Worm (Caenorhabditis elegans) whole organism, L3 larva: ENCODE data around the gene Y66D12A.7.

Source experiments
- R02D3.7 ChIP-seq: fragments of 150-350 bp; optimal IDR thresholded peaks from 2 replicates; lab custom pipeline; 2014; ENCODE audit warnings: missing biosample characterization, missing genetic modification characterization
- ZK546.5 ChIP-seq: sonication (generic microtip); optimal IDR thresholded peaks from 2 replicates; lab custom pipeline; 2017; ENCODE audit warnings: missing biosample characterization, missing genetic modification characterization
- aly-2 ChIP-seq: fragments of 150-350 bp; optimal IDR thresholded peaks from 2 replicates; lab custom pipeline; 2014; ENCODE audit warnings: missing biosample characterization, missing genetic modification characterization
- ama-1 ChIP-seq: fragments of 150-350 bp; optimal IDR thresholded peaks from 2 replicates; lab custom pipeline; 2018
- ceh-16 ChIP-seq: sonication (generic microtip); optimal IDR thresholded peaks from 2 replicates; lab custom pipeline; 2017; ENCODE audit warnings: missing biosample characterization, missing genetic modification characterization
- ceh-28 ChIP-seq: fragments of 150-350 bp; optimal IDR thresholded peaks from 2 replicates; lab custom pipeline; 2014; ENCODE audit warnings: missing biosample characterization, missing genetic modification reagents, missing genetic modification characterization
- ceh-82 ChIP-seq: fragments of 150-350 bp; optimal IDR thresholded peaks from 2 replicates; lab custom pipeline; 2014; ENCODE audit warnings: missing biosample characterization, missing genetic modification characterization
- ceh-9 ChIP-seq: sonication (generic microtip); optimal IDR thresholded peaks from 2 replicates; lab custom pipeline; 2018; ENCODE audit warnings: missing biosample characterization, missing genetic modification characterization
- daf-12 ChIP-seq: fragments of 150-350 bp; optimal IDR thresholded peaks from 2 replicates; lab custom pipeline; 2014; ENCODE audit warnings: missing biosample characterization, missing genetic modification reagents, missing genetic modification characterization
- egl-27 ChIP-seq: sonication (generic microtip); optimal IDR thresholded peaks from 4 replicates; lab custom pipeline; 2017; ENCODE audit warnings: missing biosample characterization, missing genetic modification reagents, missing genetic modification characterization
- egl-5 ChIP-seq: fragments of 150-350 bp; optimal IDR thresholded peaks from 2 replicates; lab custom pipeline; 2017; ENCODE audit warnings: missing biosample characterization, missing genetic modification reagents, missing genetic modification characterization, inconsistent platforms
- elt-1 ChIP-seq: fragments of 150-350 bp; optimal IDR thresholded peaks from 2 replicates; lab custom pipeline; 2014; ENCODE audit warnings: missing biosample characterization, missing genetic modification characterization
- elt-2 ChIP-seq: sonication (generic microtip); optimal IDR thresholded peaks from 2 replicates; lab custom pipeline; 2016; ENCODE audit warnings: missing genetic modification reagents, mild to moderate bottlenecking, missing genetic modification characterization, missing compliant biosample characterization
- eor-1 ChIP-seq, 2 experiments: fragments of 150-350 bp; optimal IDR thresholded peaks; 2 replicates each; lab custom pipeline; 2014 to 2018; ENCODE audit warnings: missing biosample characterization in 2 of 2, missing genetic modification characterization in 2 of 2
- fkh-2 ChIP-seq: fragments of 150-350 bp; optimal IDR thresholded peaks from 2 replicates; lab custom pipeline; 2014; ENCODE audit warnings: missing biosample characterization, missing genetic modification reagents, missing genetic modification characterization
- hmg-11 ChIP-seq: sonication (generic microtip); optimal IDR thresholded peaks from 2 replicates; lab custom pipeline; 2016; ENCODE audit warnings: missing genetic modification characterization, missing compliant biosample characterization
- lin-15B ChIP-seq: fragments of 150-350 bp; optimal IDR thresholded peaks from 2 replicates; lab custom pipeline; 2014; ENCODE audit warnings: missing biosample characterization, missing genetic modification characterization
- lin-39 ChIP-seq: fragments of 150-350 bp; optimal IDR thresholded peaks from 2 replicates; lab custom pipeline; 2018; ENCODE audit warnings: missing biosample characterization, missing genetic modification reagents, missing genetic modification characterization
- lsy-12 ChIP-seq: sonication (generic microtip); optimal IDR thresholded peaks from 2 replicates; lab custom pipeline; 2016; ENCODE audit warnings: mild to moderate bottlenecking, missing genetic modification characterization, missing compliant biosample characterization
- nfya-1 ChIP-seq: sonication (generic microtip); optimal IDR thresholded peaks from 2 replicates; lab custom pipeline; 2017; ENCODE audit warnings: missing genetic modification characterization, mild to moderate bottlenecking, missing compliant biosample characterization, antibody characterized with exemption, moderate library complexity; ENCODE audit not compliant: insufficient read depth
- nhr-11 ChIP-seq: fragments of 150-350 bp; optimal IDR thresholded peaks from 2 replicates; lab custom pipeline; 2014; ENCODE audit warnings: missing biosample characterization, missing genetic modification characterization
- nhr-12 ChIP-seq: fragments of 150-350 bp; optimal IDR thresholded peaks from 2 replicates; lab custom pipeline; 2014; ENCODE audit warnings: missing biosample characterization, missing genetic modification characterization
- nhr-23 ChIP-seq: fragments of 150-350 bp; optimal IDR thresholded peaks from 2 replicates; lab custom pipeline; 2014; ENCODE audit warnings: missing biosample characterization, missing genetic modification reagents, missing genetic modification characterization
- nhr-25 ChIP-seq: sonication (generic microtip); optimal IDR thresholded peaks from 2 replicates; lab custom pipeline; 2017; ENCODE audit warnings: missing biosample characterization, missing genetic modification characterization
- nhr-28 ChIP-seq: fragments of 150-350 bp; optimal IDR thresholded peaks from 2 replicates; lab custom pipeline; 2014; ENCODE audit warnings: missing biosample characterization, missing genetic modification characterization
- nhr-43 ChIP-seq: sonication (generic microtip); optimal IDR thresholded peaks from 2 replicates; lab custom pipeline; 2016; ENCODE audit warnings: mild to moderate bottlenecking, missing genetic modification characterization, missing compliant biosample characterization; ENCODE audit not compliant: poor library complexity, severe bottlenecking
- nhr-67 ChIP-seq: fragments of 150-350 bp; optimal IDR thresholded peaks from 2 replicates; lab custom pipeline; 2014; ENCODE audit warnings: missing biosample characterization, missing genetic modification characterization
- nhr-76 ChIP-seq: fragments of 150-350 bp; sonication (generic microtip); optimal IDR thresholded peaks from 5 replicates; lab custom pipeline; 2014; ENCODE audit warnings: missing biosample characterization, missing genetic modification characterization
- nhr-77 ChIP-seq: fragments of 150-350 bp; optimal IDR thresholded peaks from 2 replicates; lab custom pipeline; 2014; ENCODE audit warnings: missing biosample characterization, missing genetic modification characterization
- pha-4 ChIP-seq: fragments of 150-350 bp; optimal IDR thresholded peaks from 2 replicates; lab custom pipeline; 2014; ENCODE audit warnings: missing biosample characterization, missing genetic modification reagents, missing genetic modification characterization
- sea-2 ChIP-seq: fragments of 150-350 bp; sonication (generic microtip); optimal IDR thresholded peaks from 4 replicates; lab custom pipeline; 2014; ENCODE audit warnings: missing biosample characterization, missing genetic modification reagents, missing genetic modification characterization
- skn-1 ChIP-seq: fragments of 150-350 bp; optimal IDR thresholded peaks from 2 replicates; lab custom pipeline; 2014; ENCODE audit warnings: missing biosample characterization, missing genetic modification characterization
- snpc-4 ChIP-seq: fragments of 150-350 bp; optimal IDR thresholded peaks from 2 replicates; lab custom pipeline; 2014; ENCODE audit warnings: missing biosample characterization, missing genetic modification characterization
- tbx-2 ChIP-seq: sonication (generic microtip); optimal IDR thresholded peaks from 2 replicates; lab custom pipeline; 2016; ENCODE audit warnings: mild to moderate bottlenecking, missing genetic modification characterization, missing compliant biosample characterization
- ztf-11 ChIP-seq: fragments of 150-350 bp; optimal IDR thresholded peaks from 2 replicates; lab custom pipeline; 2014; ENCODE audit warnings: missing biosample characterization, missing genetic modification characterization
- ztf-4 ChIP-seq: fragments of 150-350 bp; optimal IDR thresholded peaks from 2 replicates; lab custom pipeline; 2014; ENCODE audit warnings: missing biosample characterization, missing genetic modification characterization

Gene Y66D12A.7

ce11 chrIII:11579380-11579779, 898 bp downstream of the Y66D12A.7 start:
- TF ChIP-seq daf-12 (tag; lab: Kevin White, UChicago) (no peak), egl-27 (tag; lab: Kevin White, UChicago) (no peak), nhr-76 (tag; lab: Kevin White, UChicago) (no peak), fkh-2 (tag; lab: Kevin White, UChicago) (no peak)

- TF ChIP-seq snpc-4 (tag; lab: Kevin White, UChicago) = no peak
- no peak for TF ChIP-seq ceh-16 (tag; lab: Kevin White, UChicago)
- TF ChIP-seq ama-1 = no peak
- TF ChIP-seq nhr-43 (tag; lab: Kevin White, UChicago) = no peak
- no peak for TF ChIP-seq lin-15B
- TF ChIP-seq elt-1 (tag; lab: Kevin White, UChicago) = no peak
- no peak for TF ChIP-seq hmg-11 (tag; lab: Kevin White, UChicago)
These were observed 6.4 kb downstream of the Y66D12A.7 start, which contains the start of gene Y66D12A.8 for ce11 chrIII:11573921-11574320. Gene Y66D12A.8 (plus strand): TSS chrIII:11574221.

- TF ChIP-seq ceh-82 (no peak), hmg-11 (tag; lab: Kevin White, UChicago) (no peak), elt-2 (tag; lab: Kevin White, UChicago) (no peak), pha-4 (tag; lab: Kevin White, UChicago) (no peak), nhr-25 (tag; lab: Kevin White, UChicago) (no peak), nhr-43 (tag; lab: Kevin White, UChicago) (no peak), egl-27 (tag; lab: Kevin White, UChicago) (no peak), ceh-28 (no peak)
- TF ChIP-seq, all 47 proteins: peak for 0
These were observed 12.4 kb downstream of the Y66D12A.7 start, which contains the start of gene psme-3 for ce11 chrIII:11567837-11568236. Gene psme-3 (plus strand): TSS chrIII:11568137.

- TF ChIP-seq nhr-76 (tag; lab: Kevin White, UChicago) = no peak
- no peak for TF ChIP-seq R02D3.7 (tag; lab: Kevin White, UChicago)
- TF ChIP-seq nhr-77 (tag; lab: Kevin White, UChicago) = no peak
- no peak for TF ChIP-seq nhr-67 (tag; lab: Kevin White, UChicago)
- no peak for TF ChIP-seq aly-2 (tag; lab: Kevin White, UChicago)
- no peak for TF ChIP-seq nhr-25 (tag; lab: Kevin White, UChicago)
- TF ChIP-seq ztf-4 (tag; lab: Kevin White, UChicago) = no peak
- peak; percentile 40 for TF ChIP-seq nhr-23 (tag; lab: Kevin White, UChicago)
- TF ChIP-seq hmg-11 (tag; lab: Kevin White, UChicago) = no peak
- peak; percentile 83 for TF ChIP-seq lin-15B
- no peak for TF ChIP-seq ceh-16 (tag; lab: Kevin White, UChicago)
- TF ChIP-seq pha-4 (tag; lab: Kevin White, UChicago) = no peak
- TF ChIP-seq nfya-1 (tag; lab: Kevin White, UChicago) = peak; percentile 56
- TF ChIP-seq ZK546.5 (tag; lab: Kevin White, UChicago) = no peak
- TF ChIP-seq lin-39 (tag; lab: Kevin White, UChicago) = no peak
- no peak for TF ChIP-seq nhr-28 (tag; lab: Kevin White, UChicago)
These were observed 14.7 kb downstream of the Y66D12A.7 start, which contains the start of gene Y66D12A.10 for ce11 chrIII:11565602-11566001. Gene Y66D12A.10 (plus strand): TSS chrIII:11565874.

- TF ChIP-seq ceh-28 = no peak
- no peak for TF ChIP-seq nhr-12
- TF ChIP-seq lsy-12 (tag; lab: Kevin White, UChicago) = no peak
- TF ChIP-seq ceh-9 = no peak
- no peak for TF ChIP-seq eor-1 (tag; optimal IDR thresholded peaks at IDR 0.05; lab: Kevin White, UChicago)
- TF ChIP-seq tbx-2 (tag; lab: Kevin White, UChicago) = no peak
- no peak for TF ChIP-seq elt-1 (tag; lab: Kevin White, UChicago)
- no peak for TF ChIP-seq skn-1 (tag; lab: Kevin White, UChicago)
- TF ChIP-seq egl-5 (tag; lab: Kevin White, UChicago) = no peak
- no peak for TF ChIP-seq sea-2 (GFP tag; lab: Kevin White, UChicago)
- TF ChIP-seq nhr-11 (tag; lab: Kevin White, UChicago) = no peak
- no peak for TF ChIP-seq nhr-77 (tag; lab: Kevin White, UChicago)
- TF ChIP-seq ztf-11 (tag; lab: Kevin White, UChicago) = no peak
These were observed 16.8 kb downstream of the Y66D12A.7 start, which contains the start of gene Y66D12A.11 for ce11 chrIII:11563417-11563949. Gene Y66D12A.11 (plus strand): TSS chrIII:11563467.
